Worm (Caenorhabditis elegans) whole organism, late embryonic: Measurements from ENCODE around the gene F14F3.4.
A peak's percentile ranks its signal among the peaks of the same experiment; 100 is the strongest.

ENCODE experiments used
- C08G9.2 ChIP-seq: sonication (generic microtip); optimal IDR thresholded peaks from 2 replicates; lab custom pipeline; 2016; ENCODE audit warnings: mild to moderate bottlenecking, missing genetic modification characterization, moderate library complexity, missing compliant biosample characterization
- F13H6.1 ChIP-seq: sonication (generic microtip); optimal IDR thresholded peaks from 2 replicates; lab custom pipeline; 2016; ENCODE audit warnings: missing genetic modification characterization, missing compliant biosample characterization
- K02D7.2 ChIP-seq: sonication (generic microtip); optimal IDR thresholded peaks from 2 replicates; lab custom pipeline; 2017; ENCODE audit warnings: mild to moderate bottlenecking, missing genetic modification characterization, missing compliant biosample characterization
- K09A11.1 ChIP-seq: sonication (generic microtip); optimal IDR thresholded peaks from 2 replicates; lab custom pipeline; 2017; ENCODE audit warnings: antibody characterized with exemption, mild to moderate bottlenecking, missing genetic modification characterization, missing compliant biosample characterization; ENCODE audit not compliant: insufficient read depth
- ahr-1 ChIP-seq: sonication (generic microtip); optimal IDR thresholded peaks from 2 replicates; lab custom pipeline; 2016; ENCODE audit warnings: missing genetic modification characterization, missing compliant biosample characterization
- ceh-18 ChIP-seq: sonication (generic microtip); optimal IDR thresholded peaks from 2 replicates; lab custom pipeline; 2016; ENCODE audit warnings: missing genetic modification characterization, missing compliant biosample characterization
- ceh-22 ChIP-seq: sonication (generic microtip); optimal IDR thresholded peaks from 2 replicates; lab custom pipeline; 2017; ENCODE audit warnings: missing biosample characterization, missing genetic modification characterization
- ceh-30 ChIP-seq: fragments of 150-350 bp; optimal IDR thresholded peaks from 2 replicates; lab custom pipeline; 2014; ENCODE audit warnings: missing biosample characterization, missing genetic modification characterization
- ceh-34 ChIP-seq: sonication (generic microtip); optimal IDR thresholded peaks from 2 replicates; lab custom pipeline; 2016; ENCODE audit warnings: mild to moderate bottlenecking, missing genetic modification characterization, missing compliant biosample characterization
- ceh-45 ChIP-seq: fragments of 200-800 bp; sonication (Bioruptor generic); IDR thresholded peaks from 2 replicates; pipeline ENCODE4 v1.3.6; 2022; ENCODE audit warnings: missing genetic modification reagents, missing genetic modification characterization, missing compliant biosample characterization
- ceh-6 ChIP-seq: fragments of 200-800 bp; sonication (Bioruptor generic); optimal IDR thresholded peaks from 2 replicates; lab custom pipeline; 2018; ENCODE audit warnings: mild to moderate bottlenecking, missing genetic modification characterization, missing compliant biosample characterization
- che-1 ChIP-seq: sonication (generic microtip); optimal IDR thresholded peaks from 2 replicates; lab custom pipeline; 2016; ENCODE audit warnings: mild to moderate bottlenecking, missing genetic modification characterization, missing compliant biosample characterization
- dmd-4 ChIP-seq: sonication (generic microtip); optimal IDR thresholded peaks from 2 replicates; lab custom pipeline; 2016; ENCODE audit warnings: borderline replicate concordance, missing genetic modification characterization, missing compliant biosample characterization
- elt-2 ChIP-seq: sonication (generic microtip); optimal IDR thresholded peaks from 2 replicates; lab custom pipeline; 2016; ENCODE audit warnings: missing genetic modification reagents, missing genetic modification characterization, missing compliant biosample characterization
- elt-4 ChIP-seq: sonication (generic microtip); optimal IDR thresholded peaks from 2 replicates; lab custom pipeline; 2016; ENCODE audit warnings: missing genetic modification characterization, missing compliant biosample characterization
- eyg-1 ChIP-seq: sonication (generic microtip); optimal IDR thresholded peaks from 2 replicates; lab custom pipeline; 2016; ENCODE audit warnings: missing genotype, missing genetic modification characterization, missing compliant biosample characterization
- fkh-6 ChIP-seq: sonication (generic microtip); optimal IDR thresholded peaks from 2 replicates; lab custom pipeline; 2016; ENCODE audit warnings: missing genetic modification characterization, missing compliant biosample characterization
- hlh-15 ChIP-seq: sonication (generic microtip); optimal IDR thresholded peaks from 2 replicates; lab custom pipeline; 2016; ENCODE audit warnings: missing genetic modification characterization, missing compliant biosample characterization
- hlh-30 ChIP-seq: sonication (generic microtip); optimal IDR thresholded peaks from 2 replicates; lab custom pipeline; 2017; ENCODE audit warnings: antibody characterized with exemption, missing genetic modification characterization, missing compliant biosample characterization; ENCODE audit not compliant: insufficient read depth
- hlh-6 ChIP-seq: sonication (generic microtip); optimal IDR thresholded peaks from 2 replicates; lab custom pipeline; 2016; ENCODE audit warnings: missing genotype, missing genetic modification characterization, missing compliant biosample characterization
- hlh-8 ChIP-seq: sonication (generic microtip); optimal IDR thresholded peaks from 2 replicates; lab custom pipeline; 2016; ENCODE audit warnings: missing genotype, missing genetic modification characterization, missing compliant biosample characterization
- lin-11 ChIP-seq: fragments of 200-800 bp; sonication (Bioruptor generic); optimal IDR thresholded peaks from 2 replicates; lab custom pipeline; 2018; ENCODE audit warnings: mild to moderate bottlenecking, missing genetic modification characterization, missing compliant biosample characterization
- madf-2 ChIP-seq: sonication (generic microtip); optimal IDR thresholded peaks from 2 replicates; lab custom pipeline; 2017; ENCODE audit warnings: missing genetic modification characterization, missing compliant biosample characterization
- mec-3 ChIP-seq: sonication (generic microtip); optimal IDR thresholded peaks from 2 replicates; lab custom pipeline; 2016; ENCODE audit warnings: borderline replicate concordance, missing genetic modification characterization, missing compliant biosample characterization
- nfya-1 ChIP-seq: sonication (generic microtip); optimal IDR thresholded peaks from 2 replicates; lab custom pipeline; 2017; ENCODE audit warnings: missing genetic modification characterization, mild to moderate bottlenecking, missing compliant biosample characterization, antibody characterized with exemption, moderate library complexity
- npax-4 ChIP-seq: sonication (generic microtip); optimal IDR thresholded peaks from 2 replicates; lab custom pipeline; 2016; ENCODE audit warnings: missing genetic modification characterization, missing compliant biosample characterization
- odd-2 ChIP-seq: sonication (generic microtip); optimal IDR thresholded peaks from 2 replicates; lab custom pipeline; 2017; ENCODE audit warnings: antibody characterized with exemption, mild to moderate bottlenecking, missing genetic modification characterization, missing compliant biosample characterization
- pax-1 ChIP-seq: fragments of 150-350 bp; optimal IDR thresholded peaks from 2 replicates; lab custom pipeline; 2014; ENCODE audit warnings: missing biosample characterization, missing genetic modification characterization
- pha-4 ChIP-seq: fragments of 150-350 bp; optimal IDR thresholded peaks from 2 replicates; lab custom pipeline; 2018; ENCODE audit warnings: missing biosample characterization, missing genetic modification reagents, missing genetic modification characterization
- pqm-1 ChIP-seq: sonication (generic microtip); optimal IDR thresholded peaks from 2 replicates; lab custom pipeline; 2016; ENCODE audit warnings: missing genetic modification characterization, missing compliant biosample characterization
- pros-1 ChIP-seq: fragments of 150-350 bp; optimal IDR thresholded peaks from 2 replicates; lab custom pipeline; 2014; ENCODE audit warnings: missing biosample characterization, missing genetic modification reagents, missing genetic modification characterization
- sdc-2 ChIP-seq: sonication (generic microtip); optimal IDR thresholded peaks from 2 replicates; lab custom pipeline; 2016; ENCODE audit warnings: missing genotype, missing genetic modification characterization, missing compliant biosample characterization
- tbx-2 ChIP-seq: sonication (generic microtip); optimal IDR thresholded peaks from 2 replicates; lab custom pipeline; 2016; ENCODE audit warnings: missing genetic modification characterization, missing compliant biosample characterization
- tbx-7 ChIP-seq: sonication (generic microtip); optimal IDR thresholded peaks from 2 replicates; lab custom pipeline; 2016; ENCODE audit warnings: missing genotype, missing genetic modification characterization, missing compliant biosample characterization
- ttx-3 ChIP-seq: sonication (generic microtip); optimal IDR thresholded peaks from 2 replicates; lab custom pipeline; 2016; ENCODE audit warnings: missing genetic modification reagents, missing genetic modification characterization, missing compliant biosample characterization
- unc-3 ChIP-seq, 2 experiments: fragments of 200-800 bp in 1 of 2; sonication (Bioruptor generic) in 1 of 2; sonication (generic microtip) in 1 of 2; conservative IDR thresholded peaks in 1 of 2; optimal IDR thresholded peaks in 1 of 2; 2 replicates each; pipeline versions ENCODE4 v1.3.6 to Lab custom; 2016 to 2022; ENCODE audit warnings: missing compliant biosample characterization in 2 of 2, missing genetic modification characterization in 2 of 2, missing genetic modification reagents in 1 of 2
- unc-42 ChIP-seq: sonication (generic microtip); optimal IDR thresholded peaks from 2 replicates; lab custom pipeline; 2016; ENCODE audit warnings: missing genotype, missing genetic modification characterization, missing compliant biosample characterization

F14F3.4 gene

ce11 chrX:10568385-10569149, 47.4 kb upstream of the F14F3.4 start (continued):
- TF ChIP-seq unc-3 (GFP tag; conservative IDR thresholded peaks at IDR 0.05; lab: Robert Waterston, UW) = no peak
- TF ChIP-seq unc-3 (tag; optimal IDR thresholded peaks at IDR 0.05; lab: Kevin White, UChicago) = peak; percentile 65
- peak; percentile 79 for TF ChIP-seq ceh-30
- no peak for TF ChIP-seq lin-11 (tag; lab: Kevin White, UChicago)
- TF ChIP-seq tbx-2 (tag; lab: Kevin White, UChicago) = peak; percentile 95
- peak; percentile 85 for TF ChIP-seq nfya-1 (tag; lab: Kevin White, UChicago)
- TF ChIP-seq K02D7.2 (tag; lab: Kevin White, UChicago) = no peak
- TF ChIP-seq hlh-30 = peak; percentile 96
- TF ChIP-seq ceh-34 (tag; lab: Kevin White, UChicago) = peak; percentile 99
- TF ChIP-seq ceh-18 (tag; lab: Kevin White, UChicago) = peak; percentile 98
- TF ChIP-seq ceh-45 (GFP tag; lab: Robert Waterston, UW) = no peak
- TF ChIP-seq madf-2 = peak; percentile 66
- peak; percentile 99 for TF ChIP-seq pros-1 (tag; lab: Kevin White, UChicago)
- TF ChIP-seq hlh-8 = peak; percentile 59
- peak; percentile 49 for TF ChIP-seq ceh-22 (tag; lab: Kevin White, UChicago)
- TF ChIP-seq C08G9.2 (tag; lab: Kevin White, UChicago) = peak; percentile 56
- TF ChIP-seq odd-2 = no peak
- peak; percentile 60 for TF ChIP-seq pqm-1
- peak; percentile 19 for TF ChIP-seq tbx-7 (tag; lab: Kevin White, UChicago)
- no peak for TF ChIP-seq elt-4 (tag; lab: Kevin White, UChicago)
- peak; percentile 59 for TF ChIP-seq che-1 (tag; lab: Kevin White, UChicago)
- TF ChIP-seq sdc-2 (tag; lab: Kevin White, UChicago) = peak; percentile 88
- peak; percentile 16 for TF ChIP-seq npax-4 (tag; lab: Kevin White, UChicago)
- no peak for TF ChIP-seq pha-4 (tag; lab: Kevin White, UChicago)
- TF ChIP-seq ceh-6 = peak; percentile 55

ce11 chrX:10566775-10567174, 45.6 kb upstream of the F14F3.4 start:
- no peak for TF ChIP-seq hlh-15 (tag; lab: Kevin White, UChicago)
- no peak for TF ChIP-seq ahr-1 (tag; lab: Kevin White, UChicago)
- no peak for TF ChIP-seq elt-2 (tag; lab: Kevin White, UChicago)
- no peak for TF ChIP-seq F13H6.1
- TF ChIP-seq C08G9.2 (tag; lab: Kevin White, UChicago) = no peak
- TF ChIP-seq unc-42 (tag; lab: Kevin White, UChicago) = peak; percentile 72
- no peak for TF ChIP-seq K09A11.1 (tag; lab: Kevin White, UChicago)
- no peak for TF ChIP-seq sdc-2 (tag; lab: Kevin White, UChicago)

- TF ChIP-seq fkh-6 (tag; lab: Kevin White, UChicago) (no peak), ttx-3 (tag; lab: Kevin White, UChicago) (no peak), ceh-22 (tag; lab: Kevin White, UChicago) (no peak), mec-3 (tag; lab: Kevin White, UChicago) (no peak), hlh-6 (no peak), F13H6.1 (no peak), dmd-4 (tag; lab: Kevin White, UChicago) (no peak), pax-1 (no peak), eyg-1 (tag; lab: Kevin White, UChicago) (no peak)
Measured at ce11 chrX:10559203-10559602, 38.0 kb upstream of the F14F3.4 start, which contains the start of gene F59F5.7. F59F5.7 (plus strand) TSS chrX:10559503.
